Worm (Caenorhabditis elegans) whole organism, late embryonic: ENCODE measurements around the gene wrm-1.

Experiments
- C38D4.7 ChIP-seq: fragments of 200-800 bp; sonication (Bioruptor generic); optimal IDR thresholded peaks from 2 replicates; lab custom pipeline; 2018; ENCODE audit warnings: mild to moderate bottlenecking, missing genetic modification characterization, moderate library complexity, missing compliant biosample characterization
- F13H6.1 ChIP-seq: sonication (generic microtip); optimal IDR thresholded peaks from 2 replicates; lab custom pipeline; 2016; ENCODE audit warnings: missing genetic modification characterization, missing compliant biosample characterization
- K02D7.2 ChIP-seq: sonication (generic microtip); optimal IDR thresholded peaks from 2 replicates; lab custom pipeline; 2017; ENCODE audit warnings: mild to moderate bottlenecking, missing genetic modification characterization, missing compliant biosample characterization
- K09A11.1 ChIP-seq: sonication (generic microtip); optimal IDR thresholded peaks from 2 replicates; lab custom pipeline; 2017; ENCODE audit warnings: antibody characterized with exemption, mild to moderate bottlenecking, missing genetic modification characterization, missing compliant biosample characterization; ENCODE audit not compliant: insufficient read depth
- T23F11.4 ChIP-seq: fragments of 200-800 bp; sonication (Bioruptor generic); optimal IDR thresholded peaks from 2 replicates; lab custom pipeline; 2018; ENCODE audit warnings: mild to moderate bottlenecking, missing genetic modification characterization, missing compliant biosample characterization
- ahr-1 ChIP-seq: sonication (generic microtip); optimal IDR thresholded peaks from 2 replicates; lab custom pipeline; 2016; ENCODE audit warnings: missing genetic modification characterization, missing compliant biosample characterization
- ama-1 ChIP-seq: fragments of 150-350 bp; optimal IDR thresholded peaks from 2 replicates; lab custom pipeline; 2014
- ceh-19 ChIP-seq: fragments of 200-800 bp; sonication (Bioruptor generic); optimal IDR thresholded peaks from 2 replicates; lab custom pipeline; 2018; ENCODE audit warnings: mild to moderate bottlenecking, missing genetic modification characterization, missing compliant biosample characterization
- ceh-24 ChIP-seq: sonication (generic microtip); optimal IDR thresholded peaks from 2 replicates; lab custom pipeline; 2016; ENCODE audit warnings: mild to moderate bottlenecking, missing genetic modification characterization, missing compliant biosample characterization
- ceh-30 ChIP-seq: fragments of 150-350 bp; optimal IDR thresholded peaks from 2 replicates; lab custom pipeline; 2014; ENCODE audit warnings: missing biosample characterization, missing genetic modification characterization
- ceh-31 ChIP-seq: sonication (generic microtip); optimal IDR thresholded peaks from 2 replicates; lab custom pipeline; 2016; ENCODE audit warnings: missing genetic modification characterization, missing compliant biosample characterization
- ceh-45 ChIP-seq: fragments of 200-800 bp; sonication (Bioruptor generic); IDR thresholded peaks from 2 replicates; pipeline ENCODE4 v1.3.6; 2022; ENCODE audit warnings: missing genetic modification reagents, missing genetic modification characterization, missing compliant biosample characterization
- ceh-6 ChIP-seq: fragments of 200-800 bp; sonication (Bioruptor generic); optimal IDR thresholded peaks from 2 replicates; lab custom pipeline; 2018; ENCODE audit warnings: mild to moderate bottlenecking, missing genetic modification characterization, missing compliant biosample characterization
- ceh-9 ChIP-seq: sonication (generic microtip); optimal IDR thresholded peaks from 2 replicates; lab custom pipeline; 2016; ENCODE audit warnings: mild to moderate bottlenecking, missing genetic modification characterization, inconsistent platforms, missing compliant biosample characterization
- che-1 ChIP-seq: sonication (generic microtip); optimal IDR thresholded peaks from 2 replicates; lab custom pipeline; 2016; ENCODE audit warnings: mild to moderate bottlenecking, missing genetic modification characterization, missing compliant biosample characterization
- dmd-4 ChIP-seq: sonication (generic microtip); optimal IDR thresholded peaks from 2 replicates; lab custom pipeline; 2016; ENCODE audit warnings: borderline replicate concordance, missing genetic modification characterization, missing compliant biosample characterization
- dve-1 ChIP-seq: sonication (generic microtip); optimal IDR thresholded peaks from 2 replicates; lab custom pipeline; 2017; ENCODE audit warnings: antibody characterized with exemption, mild to moderate bottlenecking, missing genetic modification characterization, missing compliant biosample characterization
- ets-4 ChIP-seq: sonication (generic microtip); optimal IDR thresholded peaks from 2 replicates; lab custom pipeline; 2016; ENCODE audit warnings: missing genetic modification characterization, missing compliant biosample characterization
- fax-1 ChIP-seq: sonication (generic microtip); optimal IDR thresholded peaks from 2 replicates; lab custom pipeline; 2016; ENCODE audit warnings: missing genotype, missing genetic modification characterization, missing compliant biosample characterization
- fkh-10 ChIP-seq: fragments of 150-350 bp; optimal IDR thresholded peaks from 2 replicates; lab custom pipeline; 2014; ENCODE audit warnings: missing biosample characterization, missing genetic modification reagents, missing genetic modification characterization
- gmeb-2 ChIP-seq: sonication (generic microtip); optimal IDR thresholded peaks from 2 replicates; lab custom pipeline; 2016; ENCODE audit warnings: missing genetic modification characterization, inconsistent platforms, missing compliant biosample characterization
- hlh-13 ChIP-seq: fragments of 200-800 bp; sonication (Bioruptor generic); optimal IDR thresholded peaks from 2 replicates; lab custom pipeline; 2018; ENCODE audit warnings: mild to moderate bottlenecking, missing genetic modification characterization, missing compliant biosample characterization
- hlh-15 ChIP-seq: sonication (generic microtip); optimal IDR thresholded peaks from 2 replicates; lab custom pipeline; 2016; ENCODE audit warnings: missing genetic modification characterization, missing compliant biosample characterization
- hlh-30 ChIP-seq: sonication (generic microtip); optimal IDR thresholded peaks from 2 replicates; lab custom pipeline; 2017; ENCODE audit warnings: antibody characterized with exemption, missing genetic modification characterization, missing compliant biosample characterization; ENCODE audit not compliant: insufficient read depth
- hlh-6 ChIP-seq: sonication (generic microtip); optimal IDR thresholded peaks from 2 replicates; lab custom pipeline; 2016; ENCODE audit warnings: missing genotype, missing genetic modification characterization, missing compliant biosample characterization
- mec-3 ChIP-seq: sonication (generic microtip); optimal IDR thresholded peaks from 2 replicates; lab custom pipeline; 2016; ENCODE audit warnings: borderline replicate concordance, missing genetic modification characterization, missing compliant biosample characterization
- nhr-11 ChIP-seq: fragments of 150-350 bp; optimal IDR thresholded peaks from 2 replicates; lab custom pipeline; 2014; ENCODE audit warnings: missing biosample characterization, missing genetic modification characterization
- nhr-232 ChIP-seq: sonication (generic microtip); optimal IDR thresholded peaks from 2 replicates; lab custom pipeline; 2016; ENCODE audit warnings: missing genetic modification characterization, missing compliant biosample characterization
- npax-4 ChIP-seq: sonication (generic microtip); optimal IDR thresholded peaks from 2 replicates; lab custom pipeline; 2016; ENCODE audit warnings: missing genetic modification characterization, missing compliant biosample characterization
- odd-2 ChIP-seq: sonication (generic microtip); optimal IDR thresholded peaks from 2 replicates; lab custom pipeline; 2017; ENCODE audit warnings: antibody characterized with exemption, mild to moderate bottlenecking, missing genetic modification characterization, missing compliant biosample characterization
- pag-3 ChIP-seq: sonication (generic microtip); optimal IDR thresholded peaks from 2 replicates; lab custom pipeline; 2016; ENCODE audit warnings: missing compliant biosample characterization, missing genetic modification characterization, borderline replicate concordance
- pat-9 ChIP-seq: fragments of 200-800 bp; sonication (Bioruptor generic); optimal IDR thresholded peaks from 2 replicates; lab custom pipeline; 2018; ENCODE audit warnings: mild to moderate bottlenecking, missing genetic modification characterization, moderate library complexity, missing compliant biosample characterization
- pha-4 ChIP-seq: fragments of 150-350 bp; optimal IDR thresholded peaks from 2 replicates; lab custom pipeline; 2018; ENCODE audit warnings: missing biosample characterization, missing genetic modification reagents, missing genetic modification characterization
- sdc-2 ChIP-seq: sonication (generic microtip); optimal IDR thresholded peaks from 2 replicates; lab custom pipeline; 2016; ENCODE audit warnings: missing genotype, missing genetic modification characterization, missing compliant biosample characterization
- sox-2 ChIP-seq: fragments of 200-800 bp; sonication (Bioruptor generic); IDR thresholded peaks from 2 replicates; pipeline ENCODE4 v1.3.6; 2022; ENCODE audit warnings: missing genetic modification reagents, missing genetic modification characterization, missing compliant biosample characterization
- sox-4 ChIP-seq: sonication (generic microtip); optimal IDR thresholded peaks from 2 replicates; lab custom pipeline; 2017; ENCODE audit warnings: mild to moderate bottlenecking, missing genetic modification characterization, inconsistent platforms, missing compliant biosample characterization
- syd-9 ChIP-seq: sonication (generic microtip); optimal IDR thresholded peaks from 2 replicates; lab custom pipeline; 2016; ENCODE audit warnings: mild to moderate bottlenecking, missing genetic modification characterization, moderate library complexity, missing compliant biosample characterization
- tbx-2 ChIP-seq: sonication (generic microtip); optimal IDR thresholded peaks from 2 replicates; lab custom pipeline; 2016; ENCODE audit warnings: missing genetic modification characterization, missing compliant biosample characterization
- ttx-3 ChIP-seq: sonication (generic microtip); optimal IDR thresholded peaks from 2 replicates; lab custom pipeline; 2016; ENCODE audit warnings: missing genetic modification reagents, missing genetic modification characterization, missing compliant biosample characterization
- unc-3 ChIP-seq, 2 experiments: fragments of 200-800 bp in 1 of 2; sonication (Bioruptor generic) in 1 of 2; sonication (generic microtip) in 1 of 2; conservative IDR thresholded peaks in 1 of 2; optimal IDR thresholded peaks in 1 of 2; 2 replicates each; pipeline versions ENCODE4 v1.3.6 to Lab custom; 2016 to 2022; ENCODE audit warnings: missing compliant biosample characterization in 2 of 2, missing genetic modification characterization in 2 of 2, missing genetic modification reagents in 1 of 2
- unc-42 ChIP-seq: sonication (generic microtip); optimal IDR thresholded peaks from 2 replicates; lab custom pipeline; 2016; ENCODE audit warnings: missing genotype, missing genetic modification characterization, missing compliant biosample characterization
- unc-86 ChIP-seq: sonication (generic microtip); optimal IDR thresholded peaks from 2 replicates; lab custom pipeline; 2016; ENCODE audit warnings: missing genetic modification characterization, missing compliant biosample characterization
- zip-5 ChIP-seq: sonication (generic microtip); optimal IDR thresholded peaks from 2 replicates; lab custom pipeline; 2016; ENCODE audit warnings: missing genetic modification characterization, missing compliant biosample characterization

wrm-1 gene

DNA sequence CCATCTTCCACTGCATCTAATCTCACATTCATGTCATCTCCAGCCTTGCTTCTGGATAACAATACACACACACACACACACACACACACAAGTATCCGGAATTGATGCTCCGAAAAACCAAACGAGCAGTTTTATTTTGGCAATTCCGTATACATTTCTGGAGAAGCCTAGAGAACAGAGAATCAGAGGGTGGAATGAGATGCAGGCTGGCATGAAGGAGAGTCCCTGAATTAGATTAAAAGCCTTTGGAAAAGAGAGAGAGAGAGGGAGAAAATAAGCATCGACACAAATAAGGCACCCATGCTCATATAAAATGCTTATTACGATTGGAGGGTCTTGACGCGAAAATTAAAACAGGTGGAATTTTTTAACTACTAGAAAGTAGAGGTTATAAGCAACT is 38.1 kb downstream of the wrm-1 start:
- no peak for TF ChIP-seq gmeb-2 (tag; lab: Kevin White, UChicago)
- TF ChIP-seq ceh-31 (tag; lab: Kevin White, UChicago), result peak; percentile 13
- no peak for TF ChIP-seq fax-1 (tag; lab: Kevin White, UChicago)
- no peak for TF ChIP-seq nhr-232 (tag; lab: Kevin White, UChicago)
- TF ChIP-seq dmd-4 (tag; lab: Kevin White, UChicago), result no peak
- no peak for TF ChIP-seq K09A11.1 (tag; lab: Kevin White, UChicago)
- peak; percentile 73 for TF ChIP-seq unc-42 (tag; lab: Kevin White, UChicago)
- no peak for TF ChIP-seq sox-4 (tag; lab: Kevin White, UChicago)
- TF ChIP-seq zip-5 (tag; lab: Kevin White, UChicago), result no peak
- no peak for TF ChIP-seq odd-2 (tag; lab: Kevin White, UChicago)
- TF ChIP-seq K02D7.2 (tag; lab: Kevin White, UChicago), result no peak
- no peak for TF ChIP-seq unc-3 (GFP tag; conservative IDR thresholded peaks at IDR 0.05; lab: Robert Waterston, UW)
- TF ChIP-seq unc-3 (tag; optimal IDR thresholded peaks at IDR 0.05; lab: Kevin White, UChicago), result no peak
- no peak for TF ChIP-seq pha-4 (tag; lab: Kevin White, UChicago)
- no peak for TF ChIP-seq hlh-30
- TF ChIP-seq tbx-2 (tag; lab: Kevin White, UChicago), result no peak
- TF ChIP-seq C38D4.7 (GFP tag; lab: Kevin White, UChicago), result no peak
- no peak for TF ChIP-seq fkh-10 (GFP tag; lab: Kevin White, UChicago)

DNA sequence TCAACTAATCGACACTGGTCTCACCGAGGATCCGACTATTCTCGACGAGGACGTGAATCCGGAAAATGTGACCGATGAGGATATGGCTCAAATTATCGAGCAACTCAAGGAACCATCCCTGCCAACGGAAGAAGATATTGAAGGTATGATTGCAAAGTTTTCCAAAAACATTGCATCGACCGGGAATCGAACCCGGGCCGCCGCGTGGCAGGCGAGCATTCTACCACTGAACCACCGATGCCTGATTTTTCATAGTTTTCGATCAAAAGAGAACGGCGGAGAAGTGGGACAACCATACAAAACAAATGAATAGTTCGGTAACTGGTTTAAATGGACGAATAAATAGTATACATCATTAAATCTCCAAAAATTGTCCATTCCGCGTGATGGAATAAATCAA is 39.2 kb downstream of the wrm-1 start:
- TF ChIP-seq sox-4 (tag; lab: Kevin White, UChicago), result no peak

DNA sequence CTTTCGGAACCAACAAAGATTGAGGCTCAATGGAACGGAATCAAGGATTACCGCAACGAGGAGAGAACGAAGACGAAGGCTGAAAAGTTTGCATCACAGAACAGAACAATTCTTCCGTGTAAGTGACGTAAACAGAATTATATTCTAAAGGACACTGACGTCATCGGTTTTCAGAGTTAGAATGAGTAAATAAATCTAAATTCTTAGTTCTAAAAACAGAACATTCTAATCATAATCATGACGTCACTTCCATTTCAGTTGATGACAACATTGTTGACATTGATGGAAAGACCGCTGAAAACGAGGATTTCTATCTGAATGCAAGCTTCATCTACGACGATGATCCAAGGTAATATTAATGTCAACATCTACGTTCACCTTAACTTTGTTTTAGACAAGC is 41.3 kb downstream of the wrm-1 start:
- TF ChIP-seq unc-42 (tag; lab: Kevin White, UChicago), result no peak
- TF ChIP-seq, all 69 proteins: peak for 0

DNA sequence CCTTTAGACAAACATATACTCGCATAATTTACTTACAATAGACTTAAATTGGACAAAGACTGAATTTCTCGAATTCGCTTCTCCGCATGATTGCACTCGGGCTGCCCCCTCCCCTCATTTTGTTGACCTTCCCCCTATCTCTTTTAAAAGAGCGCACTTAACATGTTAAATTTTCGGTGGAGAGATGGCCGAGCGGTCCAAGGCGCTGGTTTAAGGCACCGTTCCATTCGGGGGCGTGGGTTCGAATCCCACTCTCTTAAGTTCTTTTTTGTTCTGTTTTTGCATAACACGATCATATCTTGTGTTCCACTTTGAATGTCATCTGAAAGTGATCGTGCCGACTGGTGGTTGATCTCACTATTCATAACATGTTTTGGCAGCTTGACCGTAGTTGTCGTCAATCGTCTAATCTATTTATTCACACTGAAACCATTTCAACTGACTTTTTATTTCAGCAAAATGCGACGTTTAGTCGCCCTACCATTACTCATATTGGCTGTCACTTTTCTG is 47.1 kb downstream of the wrm-1 start, which contains the start of gene cutl-23:
Gene cutl-23 (plus strand): TSS at position 460 of the 510 bp plus-strand sequence.
- TF ChIP-seq sdc-2 (tag; lab: Kevin White, UChicago), result peak; percentile 41
- peak; percentile 59 for TF ChIP-seq che-1 (tag; lab: Kevin White, UChicago)
- no peak for TF ChIP-seq ttx-3
- peak; percentile 39 for TF ChIP-seq syd-9 (tag; lab: Kevin White, UChicago)
- TF ChIP-seq ceh-19 (GFP tag; lab: Kevin White, UChicago), result no peak
- no peak for TF ChIP-seq hlh-15 (tag; lab: Kevin White, UChicago)
- TF ChIP-seq hlh-30, result no peak
- TF ChIP-seq odd-2 (tag; lab: Kevin White, UChicago), result no peak
- TF ChIP-seq ceh-6 (GFP tag; lab: Kevin White, UChicago), result peak; percentile 59
- peak; percentile 80 for TF ChIP-seq hlh-6 (tag; lab: Kevin White, UChicago)
- TF ChIP-seq fax-1 (tag; lab: Kevin White, UChicago), result peak; percentile 22
- TF ChIP-seq K09A11.1 (tag; lab: Kevin White, UChicago), result no peak
- peak; percentile 57 for TF ChIP-seq dmd-4 (tag; lab: Kevin White, UChicago)
- TF ChIP-seq K02D7.2 (tag; lab: Kevin White, UChicago), result peak; percentile 40
- peak; percentile 50 for TF ChIP-seq ets-4 (tag; lab: Kevin White, UChicago)
- TF ChIP-seq nhr-11 (tag; lab: Kevin White, UChicago), result no peak
- TF ChIP-seq ceh-30, result no peak
- peak; percentile 65 for TF ChIP-seq T23F11.4
- no peak for TF ChIP-seq pag-3 (tag; lab: Kevin White, UChicago)
- TF ChIP-seq ceh-9 (tag; lab: Kevin White, UChicago), result peak; percentile 34
- TF ChIP-seq unc-86 (tag; lab: Kevin White, UChicago), result no peak
- TF ChIP-seq ama-1 (lab: Kevin White, UChicago), result no peak
- TF ChIP-seq unc-42 (tag; lab: Kevin White, UChicago), result no peak
- no peak for TF ChIP-seq dve-1
- peak; percentile 19 for TF ChIP-seq C38D4.7 (GFP tag; lab: Kevin White, UChicago)
- TF ChIP-seq gmeb-2 (tag; lab: Kevin White, UChicago), result peak; percentile 58
- TF ChIP-seq ceh-24 (tag; lab: Kevin White, UChicago), result no peak
- TF ChIP-seq ahr-1 (tag; lab: Kevin White, UChicago), result no peak
- peak; percentile 23 for TF ChIP-seq pat-9 (tag; lab: Kevin White, UChicago)
- TF ChIP-seq mec-3 (tag; lab: Kevin White, UChicago), result no peak
- TF ChIP-seq hlh-13 (GFP tag; lab: Kevin White, UChicago), result no peak
- peak; percentile 27 for TF ChIP-seq F13H6.1 (tag; lab: Kevin White, UChicago)
- TF ChIP-seq npax-4 (tag; lab: Kevin White, UChicago), result no peak
- TF ChIP-seq ceh-45 (GFP tag; lab: Robert Waterston, UW), result peak; percentile 9; the same call in 1 of the 2 replicates
- peak; percentile 35 for TF ChIP-seq nhr-232 (tag; lab: Kevin White, UChicago)
- peak; percentile 5; the same call in 1 of the 2 replicates for TF ChIP-seq sox-2 (GFP tag; lab: Robert Waterston, UW)
